Fruit fly (Drosophila melanogaster) whole organism, embryonic: ENCODE results near the gene Ald2.

Source experiments
- Abd-B ChIP-seq: fragments of 200-800 bp; sonication (Bioruptor generic); optimal IDR thresholded peaks from 2 replicates; lab custom pipeline; 2018; ENCODE audit warnings: missing biosample characterization, mild to moderate bottlenecking, missing genetic modification characterization, moderate library complexity
- Blimp-1 ChIP-seq: fragments of 200-800 bp; sonication (Bioruptor generic); optimal IDR thresholded peaks from 3 replicates; lab custom pipeline; 2018; ENCODE audit warnings: missing biosample characterization, missing genetic modification characterization, mild to moderate bottlenecking, moderate library complexity, missing genetic modification reagents
- CG10366 ChIP-seq: fragments of 200-800 bp; sonication (Bioruptor generic); IDR thresholded peaks from 2 replicates; pipeline ENCODE4 v1.3.6; 2022; ENCODE audit warnings: missing biosample characterization, missing genetic modification characterization
- CG11093 ChIP-seq: fragments of 200-800 bp; sonication (Bioruptor generic); IDR thresholded peaks from 3 replicates; pipeline ENCODE4 v1.3.6; 2022; ENCODE audit warnings: missing biosample characterization, missing genetic modification characterization
- CG11247 ChIP-seq: fragments of 200-800 bp; sonication (Bioruptor generic); IDR thresholded peaks from 2 replicates; pipeline ENCODE4 v1.3.6; 2022; ENCODE audit warnings: missing biosample characterization, missing genetic modification characterization
- CG11723 ChIP-seq: fragments of 200-800 bp; sonication (Bioruptor generic); optimal IDR thresholded peaks from 2 replicates; lab custom pipeline; 2017; ENCODE audit warnings: missing biosample characterization, mild to moderate bottlenecking, missing genetic modification characterization
- CG12744 ChIP-seq: fragments of 200-800 bp; sonication (Bioruptor generic); optimal IDR thresholded peaks from 2 replicates; lab custom pipeline; 2016; ENCODE audit warnings: missing biosample characterization, missing genetic modification characterization
- CG13424 ChIP-seq: fragments of 200-800 bp; sonication (Bioruptor generic); optimal IDR thresholded peaks from 2 replicates; lab custom pipeline; 2019; ENCODE audit warnings: missing biosample characterization, mild to moderate bottlenecking, missing genetic modification characterization, moderate library complexity
- CG14441 ChIP-seq: fragments of 200-800 bp; sonication (Bioruptor generic); IDR thresholded peaks from 2 replicates; pipeline ENCODE4 v1.3.6; 2022; ENCODE audit warnings: missing biosample characterization, missing genetic modification characterization
- CG14710 ChIP-seq: fragments of 200-800 bp; sonication (Bioruptor generic); optimal IDR thresholded peaks from 3 replicates; lab custom pipeline; 2019; ENCODE audit warnings: missing biosample characterization, mild to moderate bottlenecking, missing genetic modification characterization, moderate library complexity
- CG15269 ChIP-seq: fragments of 200-800 bp; sonication (Bioruptor generic); optimal IDR thresholded peaks from 2 replicates; lab custom pipeline; 2018; ENCODE audit warnings: missing biosample characterization, mild to moderate bottlenecking, missing genetic modification characterization, moderate library complexity
- CG17912 ChIP-seq: fragments of 200-800 bp; sonication (Bioruptor generic); optimal IDR thresholded peaks from 2 replicates; lab custom pipeline; 2018; ENCODE audit warnings: missing biosample characterization, mild to moderate bottlenecking, missing genetic modification characterization
- CG2120 ChIP-seq: fragments of 200-800 bp; sonication (Bioruptor generic); optimal IDR thresholded peaks from 3 replicates; lab custom pipeline; 2016; ENCODE audit warnings: missing biosample characterization, missing genetic modification characterization
- CG4730 ChIP-seq: fragments of 200-800 bp; sonication (Bioruptor generic); IDR thresholded peaks from 2 replicates; pipeline ENCODE4 v1.3.6; 2022; ENCODE audit warnings: missing biosample characterization, missing genetic modification characterization
- CG6254 ChIP-seq: fragments of 200-800 bp; sonication (Bioruptor generic); optimal IDR thresholded peaks from 3 replicates; lab custom pipeline; 2017; ENCODE audit warnings: mild to moderate bottlenecking, missing biosample characterization, missing genetic modification reagents, missing genetic modification characterization
- CG8290 ChIP-seq, 3 experiments: fragments of 200-800 bp; sonication (Bioruptor generic); optimal IDR thresholded peaks; 2 replicates each; lab custom pipeline; 2016 to 2019; ENCODE audit warnings: missing biosample characterization in 3 of 3, missing genetic modification characterization in 3 of 3, mild to moderate bottlenecking in 2 of 3, moderate library complexity in 1 of 3
- CG8765 ChIP-seq: fragments of 200-800 bp; sonication (Bioruptor generic); IDR thresholded peaks from 2 replicates; pipeline ENCODE4 v1.3.6; 2022; ENCODE audit warnings: missing biosample characterization, missing genetic modification characterization
- CG9797 ChIP-seq: fragments of 200-800 bp; sonication (Bioruptor generic); optimal IDR thresholded peaks from 3 replicates; lab custom pipeline; 2018; ENCODE audit warnings: missing biosample characterization, mild to moderate bottlenecking, missing genetic modification characterization
- Deaf1 ChIP-seq: fragments of 200-800 bp; optimal IDR thresholded peaks from 3 replicates; lab custom pipeline; 2019; ENCODE audit warnings: missing biosample characterization, mild to moderate bottlenecking, missing genetic modification characterization, moderate library complexity
- H2.0 ChIP-seq: fragments of 200-800 bp; sonication (Bioruptor generic); IDR thresholded peaks from 2 replicates; pipeline ENCODE4 v1.3.6; 2022; ENCODE audit warnings: missing biosample characterization, missing genetic modification characterization
- Hey ChIP-seq: fragments of 200-800 bp; sonication (Bioruptor generic); optimal IDR thresholded peaks from 3 replicates; lab custom pipeline; 2018; ENCODE audit warnings: missing biosample characterization, mild to moderate bottlenecking, missing genetic modification characterization
- HmgZ ChIP-seq: fragments of 200-800 bp; sonication (Bioruptor generic); optimal IDR thresholded peaks from 2 replicates; lab custom pipeline; 2018; ENCODE audit warnings: missing biosample characterization, mild to moderate bottlenecking, missing genetic modification characterization
- Hr39 ChIP-seq: fragments of >200 bp; optimal IDR thresholded peaks from 2 replicates; lab custom pipeline; 2017
- Lpt ChIP-seq: fragments of >200 bp; optimal IDR thresholded peaks from 2 replicates; lab custom pipeline; 2018; ENCODE audit warnings: missing biosample characterization, missing genetic modification characterization
- MBD-R2 ChIP-seq: fragments of 200-800 bp; sonication (Bioruptor generic); IDR thresholded peaks from 2 replicates; pipeline ENCODE4 v1.3.6; 2022; ENCODE audit warnings: missing biosample characterization, missing genetic modification characterization
- Mes4 ChIP-seq: fragments of 200-800 bp; sonication (Bioruptor generic); optimal IDR thresholded peaks from 2 replicates; lab custom pipeline; 2016; ENCODE audit warnings: missing biosample characterization, missing genetic modification characterization
- Nf-YA ChIP-seq: fragments of 200-800 bp; sonication (Bioruptor generic); IDR thresholded peaks from 2 replicates; pipeline ENCODE4 v1.3.6; 2022; ENCODE audit warnings: missing biosample characterization, missing genetic modification characterization
- Oaz ChIP-seq: fragments of 200-800 bp; sonication (Bioruptor generic); IDR thresholded peaks from 2 replicates; pipeline ENCODE4 v1.3.6; 2022; ENCODE audit warnings: missing biosample characterization, missing genetic modification characterization
- Rx ChIP-seq: fragments of 200-800 bp; sonication (Bioruptor generic); IDR thresholded peaks from 2 replicates; pipeline ENCODE4 v1.3.6; 2022; ENCODE audit warnings: missing biosample characterization, missing genetic modification characterization
- Sin3A ChIP-seq: fragments of >200 bp; optimal IDR thresholded peaks from 2 replicates; lab custom pipeline; 2018
- Spps ChIP-seq: fragments of 200-800 bp; sonication (Bioruptor generic); optimal IDR thresholded peaks from 2 replicates; lab custom pipeline; 2018; ENCODE audit warnings: missing biosample characterization, mild to moderate bottlenecking, missing genetic modification characterization
- ash1 ChIP-seq: fragments of 200-800 bp; sonication (Bioruptor generic); optimal IDR thresholded peaks from 2 replicates; lab custom pipeline; 2018; ENCODE audit warnings: missing biosample characterization, mild to moderate bottlenecking, missing genetic modification characterization
- cad ChIP-seq: fragments of >200 bp; optimal IDR thresholded peaks from 2 replicates; lab custom pipeline; 2017; ENCODE audit warnings: missing biosample characterization, missing genetic modification characterization
- chn ChIP-seq: fragments of 200-800 bp; sonication (Bioruptor generic); optimal IDR thresholded peaks from 2 replicates; lab custom pipeline; 2016; ENCODE audit warnings: missing biosample characterization, missing genetic modification characterization
- dysf ChIP-seq: fragments of 200-800 bp; sonication (Bioruptor generic); IDR thresholded peaks from 3 replicates; pipeline ENCODE4 v1.3.6; 2022; ENCODE audit warnings: missing biosample characterization, missing genetic modification characterization
- fd102C ChIP-seq: fragments of 200-800 bp; sonication (Bioruptor generic); optimal IDR thresholded peaks from 2 replicates; lab custom pipeline; 2018; ENCODE audit warnings: missing biosample characterization, mild to moderate bottlenecking, missing genetic modification characterization, moderate library complexity
- inv ChIP-seq: fragments of 200-800 bp; sonication (Bioruptor generic); IDR thresholded peaks from 2 replicates; pipeline ENCODE4 v1.3.6; 2022; ENCODE audit warnings: missing biosample characterization, missing genetic modification characterization; ENCODE audit not compliant: partially characterized antibody
- jing ChIP-seq: fragments of 200-800 bp; sonication (Bioruptor generic); optimal IDR thresholded peaks from 2 replicates; lab custom pipeline; 2018; ENCODE audit warnings: missing biosample characterization, mild to moderate bottlenecking, missing genetic modification characterization
- jumu ChIP-seq: fragments of 200-800 bp; sonication (Bioruptor generic); optimal IDR thresholded peaks from 3 replicates; lab custom pipeline; 2016; ENCODE audit warnings: missing biosample characterization, missing genetic modification characterization
- luna ChIP-seq: fragments of 200-800 bp; sonication (Bioruptor generic); optimal IDR thresholded peaks from 2 replicates; lab custom pipeline; 2016; ENCODE audit warnings: missing biosample characterization, missing genetic modification characterization
- mirr ChIP-seq: fragments of 200-800 bp; sonication (Bioruptor generic); optimal IDR thresholded peaks from 3 replicates; lab custom pipeline; 2018; ENCODE audit warnings: missing biosample characterization, mild to moderate bottlenecking, missing genetic modification characterization
- nom ChIP-seq: fragments of 200-800 bp; sonication (Bioruptor generic); optimal IDR thresholded peaks from 2 replicates; lab custom pipeline; 2017; ENCODE audit warnings: missing biosample characterization, missing genetic modification characterization, mild to moderate bottlenecking, moderate library complexity, missing genetic modification reagents
- org-1 ChIP-seq: fragments of 200-800 bp; sonication (Bioruptor generic); optimal IDR thresholded peaks from 2 replicates; lab custom pipeline; 2017; ENCODE audit warnings: missing biosample characterization, missing genetic modification characterization
- ranshi ChIP-seq: fragments of 200-800 bp; sonication (Bioruptor generic); IDR thresholded peaks from 2 replicates; pipeline ENCODE4 v1.3.6; 2022; ENCODE audit warnings: missing biosample characterization, missing genetic modification characterization
- schlank ChIP-seq: fragments of 200-800 bp; sonication (Bioruptor generic); optimal IDR thresholded peaks from 2 replicates; lab custom pipeline; 2018; ENCODE audit warnings: missing biosample characterization, mild to moderate bottlenecking, missing genetic modification characterization
- sna ChIP-seq: fragments of 200-800 bp; sonication (Bioruptor generic); IDR thresholded peaks from 2 replicates; pipeline ENCODE4 v1.3.6; 2022; ENCODE audit warnings: missing biosample characterization, missing genetic modification characterization; ENCODE audit not compliant: partially characterized antibody
- stc ChIP-seq: fragments of 200-800 bp; sonication (Bioruptor generic); IDR thresholded peaks from 2 replicates; pipeline ENCODE4 v1.3.6; 2022; ENCODE audit warnings: missing biosample characterization, missing genetic modification characterization
- vnd ChIP-seq: fragments of 200-800 bp; sonication (Bioruptor generic); IDR thresholded peaks from 3 replicates; pipeline ENCODE4 v1.3.6; 2022; ENCODE audit warnings: missing biosample characterization, missing genetic modification characterization; ENCODE audit not compliant: partially characterized antibody
- wdn ChIP-seq: fragments of 200-800 bp; sonication (Bioruptor generic); IDR thresholded peaks from 2 replicates; pipeline ENCODE4 v1.3.6; 2022; ENCODE audit warnings: missing biosample characterization, missing genetic modification characterization
- z ChIP-seq: fragments of 200-800 bp; sonication (Bioruptor generic); IDR thresholded peaks from 3 replicates; pipeline ENCODE4 v1.3.6; 2022; ENCODE audit warnings: missing biosample characterization, missing genetic modification characterization

Gene Ald2

DNA sequence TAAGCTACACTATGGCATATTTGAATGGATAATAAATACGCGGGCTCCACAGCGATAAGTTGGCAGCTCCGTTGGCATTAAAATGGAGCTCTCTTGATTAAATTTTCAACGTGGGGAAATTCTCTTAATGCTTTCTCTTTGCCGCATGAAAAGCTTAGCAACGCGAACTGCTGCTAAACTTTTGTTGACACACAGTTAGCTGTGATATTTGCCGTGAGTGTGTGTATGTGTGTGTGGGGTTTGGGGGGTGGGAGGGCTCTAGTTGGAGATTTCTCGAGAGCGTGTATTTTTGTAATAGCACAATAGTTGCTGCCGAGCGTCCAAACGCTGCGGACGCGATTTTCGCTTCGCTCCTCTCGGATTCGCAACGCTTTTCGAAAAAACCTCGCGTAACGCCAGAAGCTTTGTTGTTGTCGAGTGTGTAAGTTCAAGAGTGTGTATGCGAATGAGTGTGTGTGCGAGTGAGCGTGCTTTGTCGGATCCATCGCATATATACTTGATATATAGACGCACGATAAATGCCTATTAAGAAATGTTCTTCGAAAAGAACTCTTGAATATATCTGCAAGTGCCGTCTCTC lies 47.4 kb downstream of the Ald2 start, which contains the start of gene CG5455 (continued):
- TF ChIP-seq H2.0 (GFP tag; lab: Robert Waterston, UW) = peak; percentile 25; the same call in 1 of the 2 replicates
- TF ChIP-seq Mes4 (GFP tag; lab: Kevin White, UChicago) = peak; percentile 7
- TF ChIP-seq Oaz (GFP tag; lab: Robert Waterston, UW) = no peak
- TF ChIP-seq mirr (GFP tag; lab: Kevin White, UChicago) = peak; percentile 93
- peak; percentile 50 for TF ChIP-seq Hey (tag; lab: Kevin White, UChicago)
- TF ChIP-seq CG6254 (GFP tag; lab: Kevin White, UChicago) = peak; percentile 35
- TF ChIP-seq Hr39 (lab: Kevin White, UChicago) = no peak
- TF ChIP-seq schlank (tag; lab: Kevin White, UChicago) = peak; percentile 46
- TF ChIP-seq CG9797 (GFP tag; lab: Kevin White, UChicago) = no peak
- peak; percentile 64; the same call in 2 of the 3 replicates for TF ChIP-seq z (GFP tag; lab: Robert Waterston, UW)
- no peak for TF ChIP-seq CG14710
- TF ChIP-seq fd102C (GFP tag; lab: Kevin White, UChicago) = no peak
- no peak for TF ChIP-seq cad (GFP tag; lab: Kevin White, UChicago)
- TF ChIP-seq Sin3A = no peak
- peak; percentile 43; the same call in 1 of the 3 replicates for TF ChIP-seq dysf (GFP tag; lab: Robert Waterston, UW)
- TF ChIP-seq Rx = no peak
- TF ChIP-seq CG11247 (GFP tag; lab: Robert Waterston, UW) = no peak
- TF ChIP-seq sna (GFP tag; lab: Robert Waterston, UW) = no peak
- peak; percentile 16; the same call in 1 of the 2 replicates for TF ChIP-seq ranshi (GFP tag; lab: Robert Waterston, UW)
- no peak for TF ChIP-seq CG11723 (GFP tag; lab: Kevin White, UChicago)
- no peak for TF ChIP-seq CG8290 (GFP tag; optimal IDR thresholded peaks at IDR 0.05; lab: Kevin White, UChicago)
- TF ChIP-seq CG8290 (tag; optimal IDR thresholded peaks at IDR 0.05; lab: Kevin White, UChicago) = peak in 1 of 2 experiments; percentile 89
- TF ChIP-seq vnd (GFP tag; lab: Robert Waterston, UW) = no peak
- TF ChIP-seq HmgZ = peak; percentile 84
- peak; percentile 53; the same call in 1 of the 2 replicates for TF ChIP-seq stc (GFP tag; lab: Robert Waterston, UW)
- TF ChIP-seq chn = peak; percentile 28
- peak; percentile 89 for TF ChIP-seq Deaf1 (tag; lab: Kevin White, UChicago)
- peak; percentile 23; the same call in 1 of the 2 replicates for TF ChIP-seq Nf-YA (GFP tag; lab: Robert Waterston, UW)
- peak; percentile 72 for TF ChIP-seq nom (GFP tag; lab: Kevin White, UChicago)
- no peak for TF ChIP-seq Abd-B (GFP tag; lab: Kevin White, UChicago)
- TF ChIP-seq MBD-R2 (GFP tag; lab: Robert Waterston, UW) = peak; percentile 26; the same call in 1 of the 2 replicates
- TF ChIP-seq Lpt (GFP tag; lab: Kevin White, UChicago) = no peak
- no peak for TF ChIP-seq CG8765
- no peak for TF ChIP-seq CG12744 (GFP tag; lab: Kevin White, UChicago)
- TF ChIP-seq wdn (GFP tag; lab: Robert Waterston, UW) = peak; percentile 62
- TF ChIP-seq Spps (tag; lab: Kevin White, UChicago) = no peak

DNA sequence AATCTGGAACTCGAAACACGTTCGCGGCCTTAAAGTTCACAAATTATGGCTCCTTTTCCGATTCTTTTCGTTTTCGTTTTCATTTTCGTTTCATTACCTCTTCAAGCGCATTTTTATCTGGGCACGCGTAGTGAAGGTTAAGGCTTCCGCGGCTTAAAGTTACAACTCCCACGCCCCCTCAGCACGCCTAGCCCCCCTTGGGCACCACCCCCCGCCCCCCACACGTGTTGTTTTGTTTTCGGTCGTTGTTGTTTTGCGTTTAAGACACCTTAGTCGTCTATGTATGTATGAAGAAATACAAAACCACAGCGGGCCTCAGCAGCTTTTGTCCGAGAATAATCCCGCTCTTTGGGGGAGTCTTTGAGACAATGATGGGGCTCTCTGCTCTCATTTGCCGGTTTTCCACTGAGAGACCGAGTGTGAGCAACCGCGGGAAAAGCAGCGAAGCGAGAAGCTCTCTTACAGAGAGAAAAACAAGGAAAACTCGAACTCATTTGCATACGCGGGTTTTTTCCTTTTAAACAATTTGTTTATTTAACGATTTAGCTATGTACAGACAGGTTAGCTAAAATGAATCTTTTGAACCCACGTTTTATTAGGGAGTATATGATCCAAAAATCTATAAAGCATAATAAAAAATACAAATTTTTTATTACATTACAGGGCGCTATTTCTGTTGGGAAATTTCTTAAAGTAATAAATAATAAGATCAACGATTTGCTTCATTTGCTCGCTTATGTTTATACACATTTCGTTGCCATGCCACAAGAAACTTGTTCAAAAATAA lies 48.5 kb downstream of the Ald2 start:
- TF ChIP-seq jing (GFP tag; lab: Kevin White, UChicago) (no peak), CG15269 (tag; lab: Kevin White, UChicago) (peak; percentile 39), CG11093 (GFP tag; lab: Robert Waterston, UW) (no peak), CG13424 (tag; lab: Kevin White, UChicago) (peak; percentile 40), CG2120 (GFP tag; lab: Kevin White, UChicago) (peak; percentile 17), CG17912 (GFP tag; lab: Kevin White, UChicago) (no peak), org-1 (GFP tag; lab: Kevin White, UChicago) (no peak), CG4730 (no peak), luna (GFP tag; lab: Kevin White, UChicago) (no peak), ash1 (GFP tag; lab: Kevin White, UChicago) (no peak), CG14441 (GFP tag; lab: Robert Waterston, UW) (peak; percentile 51), jumu (no peak), Blimp-1 (GFP tag; lab: Kevin White, UChicago) (peak; percentile 79), CG10366 (GFP tag; lab: Robert Waterston, UW) (no peak), inv (GFP tag; lab: Robert Waterston, UW) (no peak)
